Worm (Caenorhabditis elegans): ENCODE results near the gene ZC21.10.

ZC21.10 gene

ce11 chrIII:8580802-8581201 lies 50.9 kb downstream of the ZC21.10 start, which contains the start of gene doxa-1:
Gene doxa-1, plus strand, starts transcription at chrIII:8581102.
- TF ChIP-seq F49E8.2 (tag; optimal IDR thresholded peaks at IDR 0.05; ENCODE audit: insufficient read depth) (no peak), K12H6.12 (tag; optimal IDR thresholded peaks at IDR 0.05) (no peak), mes-4 (tag; optimal IDR thresholded peaks at IDR 0.05) (no peak), bed-1 (GFP tag; IDR thresholded peaks at IDR 0.05) (no peak)

Measured in whole organism, young adult.